Worm (Caenorhabditis elegans) whole organism, L4 larva: Measurements from ENCODE around the gene Y34B4A.4.

Source experiments
- F10B5.3 ChIP-seq: sonication (generic microtip); optimal IDR thresholded peaks from 2 replicates; lab custom pipeline; 2016; ENCODE audit warnings: mild to moderate bottlenecking, missing genetic modification characterization, missing compliant biosample characterization
- R02D3.7 ChIP-seq: fragments of 150-350 bp; sonication (generic microtip); optimal IDR thresholded peaks from 3 replicates; lab custom pipeline; 2014; ENCODE audit warnings: missing biosample characterization, missing genetic modification characterization
- ZK337.2 ChIP-seq: fragments of 200-800 bp; sonication (Bioruptor generic); IDR thresholded peaks from 2 replicates; pipeline ENCODE4 v1.3.6; 2022; ENCODE audit warnings: missing genetic modification reagents, missing genetic modification characterization, missing compliant biosample characterization
- ZK546.5 ChIP-seq, 2 experiments: sonication (generic microtip); optimal IDR thresholded peaks; 2 replicates each; lab custom pipeline; 2017; ENCODE audit warnings: missing biosample characterization in 2 of 2, missing genetic modification characterization in 2 of 2
- aly-2 ChIP-seq: sonication (generic microtip); optimal IDR thresholded peaks from 2 replicates; lab custom pipeline; 2018; ENCODE audit warnings: missing biosample characterization, missing genetic modification characterization
- ceh-20 ChIP-seq: fragments of 200-800 bp; sonication (Bioruptor generic); IDR thresholded peaks from 2 replicates; pipeline ENCODE4 v1.3.6; 2022; ENCODE audit warnings: missing genetic modification reagents, missing genetic modification characterization, missing compliant biosample characterization
- ceh-28 ChIP-seq: fragments of 150-350 bp; optimal IDR thresholded peaks from 2 replicates; lab custom pipeline; 2014; ENCODE audit warnings: missing biosample characterization, missing genetic modification reagents, missing genetic modification characterization
- ceh-44 ChIP-seq: fragments of 200-800 bp; sonication (Bioruptor generic); IDR thresholded peaks from 2 replicates; pipeline ENCODE4 v1.3.6; 2022; ENCODE audit warnings: missing genetic modification reagents, missing genetic modification characterization, missing compliant biosample characterization
- ceh-62 ChIP-seq: sonication (generic microtip); optimal IDR thresholded peaks from 2 replicates; lab custom pipeline; 2017; ENCODE audit warnings: missing biosample characterization, missing genetic modification characterization
- ceh-82 ChIP-seq: sonication (generic microtip); optimal IDR thresholded peaks from 2 replicates; lab custom pipeline; 2017; ENCODE audit warnings: missing biosample characterization, missing genetic modification characterization
- daf-8 ChIP-seq: fragments of 200-800 bp; sonication (Bioruptor generic); IDR thresholded peaks from 2 replicates; pipeline ENCODE4 v1.3.6; 2022; ENCODE audit warnings: missing genetic modification characterization, missing compliant biosample characterization
- dmd-6 ChIP-seq: fragments of 200-800 bp; sonication (Bioruptor generic); IDR thresholded peaks from 2 replicates; pipeline ENCODE4 v1.3.6; 2022; ENCODE audit warnings: missing genetic modification reagents, missing genetic modification characterization, missing compliant biosample characterization
- dmd-9 ChIP-seq: fragments of 200-800 bp; sonication (Bioruptor generic); IDR thresholded peaks from 2 replicates; pipeline ENCODE4 v1.3.6; 2022; ENCODE audit warnings: missing genetic modification reagents, missing genetic modification characterization, missing compliant biosample characterization
- dpl-1 ChIP-seq: fragments of 150-350 bp; optimal IDR thresholded peaks from 2 replicates; lab custom pipeline; 2014; ENCODE audit warnings: missing biosample characterization, missing genetic modification reagents, missing genetic modification characterization
- duxl-1 ChIP-seq: sonication (generic microtip); optimal IDR thresholded peaks from 2 replicates; lab custom pipeline; 2016; ENCODE audit warnings: mild to moderate bottlenecking, missing genetic modification characterization, moderate library complexity, missing compliant biosample characterization; ENCODE audit not compliant: poor library complexity
- dve-1 ChIP-seq: sonication (generic microtip); optimal IDR thresholded peaks from 2 replicates; lab custom pipeline; 2017; ENCODE audit warnings: antibody characterized with exemption, mild to moderate bottlenecking, missing genetic modification characterization, missing compliant biosample characterization; ENCODE audit not compliant: insufficient read depth
- egl-27 ChIP-seq: sonication (generic microtip); optimal IDR thresholded peaks from 3 replicates; lab custom pipeline; 2017; ENCODE audit warnings: missing biosample characterization, missing genetic modification reagents, missing genetic modification characterization
- gei-8 ChIP-seq: fragments of 200-800 bp; sonication (Bioruptor generic); optimal IDR thresholded peaks from 2 replicates; lab custom pipeline; 2018; ENCODE audit warnings: mild to moderate bottlenecking, missing genetic modification characterization, missing compliant biosample characterization
- hlh-11 ChIP-seq: fragments of 200-800 bp; sonication (Bioruptor generic); optimal IDR thresholded peaks from 2 replicates; lab custom pipeline; 2018; ENCODE audit warnings: mild to moderate bottlenecking, missing genetic modification characterization, missing compliant biosample characterization
- jun-1 ChIP-seq: fragments of 150-350 bp; optimal IDR thresholded peaks from 2 replicates; lab custom pipeline; 2014; ENCODE audit warnings: missing biosample characterization, missing genetic modification reagents, missing genetic modification characterization
- lin-13 ChIP-seq: fragments of 150-350 bp; optimal IDR thresholded peaks from 2 replicates; lab custom pipeline; 2014; ENCODE audit warnings: missing biosample characterization, missing genetic modification reagents, missing genetic modification characterization
- lin-38 ChIP-seq: fragments of 200-800 bp; sonication (Bioruptor generic); IDR thresholded peaks from 2 replicates; pipeline ENCODE4 v1.3.6; 2022; ENCODE audit warnings: missing genetic modification reagents, missing genetic modification characterization, missing compliant biosample characterization
- lir-3 ChIP-seq: sonication (generic microtip); optimal IDR thresholded peaks from 2 replicates; lab custom pipeline; 2016; ENCODE audit warnings: mild to moderate bottlenecking, missing genetic modification characterization, missing compliant biosample characterization
- mdl-1 ChIP-seq, 2 experiments: fragments of 150-350 bp in 1 of 2; sonication (generic microtip) in 1 of 2; optimal IDR thresholded peaks; 2 replicates each; lab custom pipeline; 2014 to 2017; ENCODE audit warnings: missing biosample characterization in 2 of 2, missing genetic modification characterization in 2 of 2
- mxl-3 ChIP-seq: fragments of 200-800 bp; sonication (Bioruptor generic); optimal IDR thresholded peaks from 2 replicates; lab custom pipeline; 2018; ENCODE audit warnings: mild to moderate bottlenecking, missing genetic modification characterization, missing compliant biosample characterization
- nhr-11 ChIP-seq: fragments of 150-350 bp; optimal IDR thresholded peaks from 2 replicates; lab custom pipeline; 2014; ENCODE audit warnings: missing biosample characterization, missing genetic modification characterization
- nhr-111 ChIP-seq: fragments of 200-800 bp; sonication (Bioruptor generic); optimal IDR thresholded peaks from 2 replicates; lab custom pipeline; 2018; ENCODE audit warnings: mild to moderate bottlenecking, missing genetic modification characterization, missing compliant biosample characterization
- nhr-25 ChIP-seq: sonication (generic microtip); optimal IDR thresholded peaks from 2 replicates; lab custom pipeline; 2017; ENCODE audit warnings: missing genetic modification characterization, mild to moderate bottlenecking, missing compliant biosample characterization, antibody characterized with exemption, moderate library complexity, borderline replicate concordance; ENCODE audit not compliant: insufficient read depth
- nhr-41 ChIP-seq: fragments of 200-800 bp; sonication (Bioruptor generic); IDR thresholded peaks from 2 replicates; pipeline ENCODE4 v1.3.6; 2022; ENCODE audit warnings: missing genetic modification reagents, missing genetic modification characterization, missing compliant biosample characterization
- nhr-42 ChIP-seq: fragments of 200-800 bp; sonication (Bioruptor generic); IDR thresholded peaks from 2 replicates; pipeline ENCODE4 v1.3.6; 2022; ENCODE audit warnings: missing genetic modification characterization, missing compliant biosample characterization
- nhr-48 ChIP-seq: sonication (generic microtip); optimal IDR thresholded peaks from 2 replicates; lab custom pipeline; 2016; ENCODE audit warnings: mild to moderate bottlenecking, missing genetic modification characterization, missing compliant biosample characterization
- skn-1 ChIP-seq: fragments of 150-350 bp; optimal IDR thresholded peaks from 2 replicates; lab custom pipeline; 2014; ENCODE audit warnings: missing biosample characterization, missing genetic modification characterization
- snpc-4 ChIP-seq: fragments of 150-350 bp; optimal IDR thresholded peaks from 2 replicates; lab custom pipeline; 2014; ENCODE audit warnings: missing biosample characterization, missing genetic modification characterization
- tag-97 ChIP-seq: fragments of 200-800 bp; sonication (Bioruptor generic); IDR thresholded peaks from 2 replicates; pipeline ENCODE4 v1.3.6; 2022; ENCODE audit warnings: missing genetic modification characterization, missing compliant biosample characterization
- unc-130 ChIP-seq: sonication (generic microtip); optimal IDR thresholded peaks from 2 replicates; lab custom pipeline; 2016; ENCODE audit warnings: missing genetic modification reagents, missing genetic modification characterization, missing compliant biosample characterization
- unc-62 ChIP-seq, 3 experiments: fragments of 150-350 bp in 1 of 3; sonication (generic microtip); optimal IDR thresholded peaks in 2 of 3; peaks in 1 of 3; 1 replicate in 1 of 3; 2 replicates in 2 of 3; lab custom pipeline; 2014 to 2017; ENCODE audit warnings: missing biosample characterization in 3 of 3, missing genetic modification characterization in 3 of 3, missing genetic modification reagents in 3 of 3, missing genotype in 1 of 3
- zfp-2 ChIP-seq: sonication (generic microtip); optimal IDR thresholded peaks from 2 replicates; lab custom pipeline; 2016; ENCODE audit warnings: mild to moderate bottlenecking, missing genetic modification characterization, missing compliant biosample characterization
- zip-2 ChIP-seq: fragments of 150-350 bp; optimal IDR thresholded peaks from 2 replicates; lab custom pipeline; 2014; ENCODE audit warnings: missing biosample characterization, missing genetic modification characterization
- ztf-7 ChIP-seq: fragments of 150-350 bp; optimal IDR thresholded peaks from 2 replicates; lab custom pipeline; 2014; ENCODE audit warnings: missing biosample characterization, missing genetic modification characterization

The Y34B4A.4 gene

DNA sequence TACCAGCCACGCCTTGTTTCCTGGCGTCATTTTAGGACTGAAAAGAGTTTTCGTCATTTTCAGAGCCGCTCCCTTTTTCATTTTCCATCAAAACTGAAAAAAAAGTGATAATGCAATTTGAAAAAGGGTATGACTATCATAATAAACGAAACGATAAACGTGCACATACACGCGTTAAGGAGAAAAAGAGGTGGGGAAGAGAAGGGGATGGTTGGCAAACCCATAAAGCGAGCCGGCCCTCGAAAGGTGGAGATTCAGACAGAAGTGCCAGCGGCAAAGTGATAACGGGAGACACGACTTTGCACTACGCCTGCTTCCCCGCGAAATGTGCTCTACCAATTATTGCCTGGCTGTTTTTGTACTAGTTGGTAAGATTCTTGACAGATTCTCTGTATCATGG is 11.3 kb upstream of the Y34B4A.4 start, which contains the start of gene nspg-14 (continued):
- TF ChIP-seq nhr-25 (tag; lab: Kevin White, UChicago) = no peak
- TF ChIP-seq, all 104 proteins: peak for 15

DNA sequence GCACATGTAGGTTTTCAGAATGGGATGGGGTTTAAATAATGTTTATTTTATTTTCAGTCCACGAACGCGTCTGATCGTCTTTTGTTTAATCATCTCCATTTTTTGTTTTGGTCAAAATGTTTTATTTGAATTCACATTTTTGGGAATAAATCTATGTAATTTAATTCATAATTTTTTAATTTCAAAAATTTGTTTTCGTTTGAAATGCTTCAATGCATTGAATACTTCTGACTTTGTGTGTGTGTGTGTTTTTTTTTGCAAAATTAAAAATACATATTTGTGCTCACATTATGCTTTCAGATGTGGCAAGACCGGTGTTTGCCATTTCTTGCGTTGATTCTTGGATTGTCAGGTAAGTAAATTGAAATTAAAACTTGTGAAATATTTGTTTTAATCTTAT is 9.2 kb upstream of the Y34B4A.4 start, which contains the start of gene nspg-13:
nspg-13 (plus strand) TSS at position 301 of the 400 bp plus-strand sequence.
- TF ChIP-seq hlh-11 (no peak), nhr-42 (GFP tag; lab: Robert Waterston, UW) (no peak), egl-27 (tag; lab: Kevin White, UChicago) (no peak), ceh-20 (GFP tag; lab: Robert Waterston, UW) (no peak), aly-2 (no peak), skn-1 (tag; lab: Kevin White, UChicago) (no peak), ceh-62 (tag; lab: Kevin White, UChicago) (no peak), ztf-7 (tag; lab: Kevin White, UChicago) (no peak), F10B5.3 (tag; lab: Kevin White, UChicago) (no peak), nhr-41 (GFP tag; lab: Robert Waterston, UW) (no peak), jun-1 (tag; lab: Kevin White, UChicago) (no peak), nhr-48 (tag; lab: Kevin White, UChicago) (no peak), snpc-4 (no peak), ceh-44 (no peak), gei-8 (GFP tag; lab: Kevin White, UChicago) (no peak), ZK546.5 (tag; optimal IDR thresholded peaks at IDR 0.05; lab: Kevin White, UChicago) (no peak), dpl-1 (GFP tag; lab: Kevin White, UChicago) (no peak), dmd-9 (GFP tag; lab: Robert Waterston, UW) (no peak), unc-62 (GFP tag; optimal IDR thresholded peaks at IDR 0.05 in 1 of 2; lab: Kevin White, UChicago) (no peak), unc-62 (tag; optimal IDR thresholded peaks at IDR 0.05; lab: Kevin White, UChicago) (no peak), ceh-82 (tag; lab: Kevin White, UChicago) (no peak)
- TF ChIP-seq, all 104 proteins: peak for 0

DNA sequence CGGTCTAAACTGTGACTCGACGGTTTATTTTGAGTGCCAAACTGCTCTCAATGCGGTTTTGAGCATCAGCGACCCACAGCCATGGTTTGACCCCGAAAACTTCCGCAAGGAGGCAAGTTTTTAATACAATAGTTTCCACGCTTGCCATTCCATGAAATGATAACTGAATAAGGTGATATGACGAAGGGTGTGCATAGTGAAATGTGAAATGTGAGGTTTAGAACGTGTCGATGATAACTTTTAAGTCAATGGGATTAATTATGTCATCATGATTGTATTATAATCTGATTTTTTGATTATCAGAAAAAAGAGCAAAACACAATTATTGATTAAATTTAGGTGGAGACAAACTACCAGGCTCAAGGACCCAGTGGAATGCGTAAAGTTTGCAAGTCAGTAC is 8.8 kb upstream of the Y34B4A.4 start:
- TF ChIP-seq hlh-11 (peak; percentile 16), lin-38 (GFP tag; lab: Robert Waterston, UW) (no peak), lir-3 (tag; lab: Kevin White, UChicago) (no peak), nhr-42 (GFP tag; lab: Robert Waterston, UW) (no peak), nhr-11 (tag; lab: Kevin White, UChicago) (no peak), ceh-28 (tag; lab: Kevin White, UChicago) (no peak), R02D3.7 (tag; lab: Kevin White, UChicago) (no peak), aly-2 (no peak), unc-130 (GFP tag; lab: Kevin White, UChicago) (no peak), lin-13 (GFP tag; lab: Kevin White, UChicago) (no peak), dve-1 (tag; lab: Kevin White, UChicago) (peak; percentile 5), dmd-6 (peak; percentile 33; the same call in 1 of the 2 replicates)

DNA sequence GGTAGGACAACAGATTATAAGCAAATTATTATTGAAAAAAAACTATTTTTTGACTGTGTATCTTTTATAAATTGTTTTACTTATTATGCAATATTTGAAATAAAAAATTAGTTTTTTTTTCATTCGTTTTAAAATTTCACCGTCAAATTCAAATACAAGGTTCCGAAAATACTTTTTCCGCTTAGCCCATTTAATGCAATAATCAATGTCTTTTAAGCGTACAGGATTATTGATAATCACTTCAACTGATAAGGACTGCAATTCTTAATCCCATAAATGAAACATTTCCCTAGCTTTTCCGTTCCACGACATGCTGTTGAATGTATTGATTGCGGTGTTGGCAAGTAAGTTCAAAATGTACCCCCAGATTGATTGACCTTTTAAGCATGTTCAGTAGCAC is 7.1 kb upstream of the Y34B4A.4 start, which contains the start of gene nspg-12:
nspg-12 (plus strand) TSS at position 301 of the 400 bp plus-strand sequence.
- TF ChIP-seq mxl-3 (GFP tag; lab: Kevin White, UChicago) (no peak), zfp-2 (tag; lab: Kevin White, UChicago) (no peak), nhr-111 (GFP tag; lab: Kevin White, UChicago) (no peak), zip-2 (tag; lab: Kevin White, UChicago) (no peak), aly-2 (no peak), tag-97 (GFP tag; lab: Robert Waterston, UW) (no peak), unc-130 (GFP tag; lab: Kevin White, UChicago) (no peak), lin-13 (GFP tag; lab: Kevin White, UChicago) (no peak), duxl-1 (tag; lab: Kevin White, UChicago) (no peak), daf-8 (no peak), skn-1 (tag; lab: Kevin White, UChicago) (no peak), nhr-48 (tag; lab: Kevin White, UChicago) (no peak), mdl-1 (tag; optimal IDR thresholded peaks at IDR 0.05; lab: Kevin White, UChicago) (no peak), ZK337.2 (GFP tag; lab: Robert Waterston, UW) (no peak)
